Fruit fly (Drosophila melanogaster): Measurements from ENCODE around the gene CG12589.

DNA sequence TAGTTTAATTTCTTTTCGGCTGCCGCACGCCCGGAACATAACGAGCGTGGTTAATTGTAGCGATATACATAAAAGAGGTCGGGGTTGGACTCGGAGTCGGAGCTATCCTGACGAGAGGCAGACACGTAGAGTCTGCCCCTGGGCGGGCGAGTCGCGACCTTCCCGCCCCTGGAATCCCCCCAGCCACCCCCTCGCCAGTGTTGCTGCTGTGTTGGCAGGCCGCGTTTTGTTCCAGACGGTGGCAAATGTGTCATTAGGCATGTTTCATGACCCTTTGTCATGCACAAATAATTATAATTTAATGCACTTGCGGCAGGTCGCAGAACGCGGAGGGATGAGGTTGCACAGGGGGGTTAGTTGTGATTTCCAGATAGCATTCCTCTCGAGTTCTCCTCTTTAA, 33.4 kb downstream of the CG12589 start:
- TF ChIP-seq EcR (GFP tag; optimal IDR thresholded peaks at IDR 0.05) (no peak), CG8301 (tag; optimal IDR thresholded peaks at IDR 0.05) (no peak), D1 (tag; optimal IDR thresholded peaks at IDR 0.05) (no peak), CG9948 (tag; optimal IDR thresholded peaks at IDR 0.05) (no peak), Ets98B (GFP tag; IDR thresholded peaks at IDR 0.05) (no peak), rn (GFP tag; IDR thresholded peaks at IDR 0.05) (no peak), CG34367 (tag; optimal IDR thresholded peaks at IDR 0.05) (no peak), Snoo (tag; optimal IDR thresholded peaks at IDR 0.05) (no peak), Pif1B (GFP tag; optimal IDR thresholded peaks at IDR 0.05) (no peak), CG12605 (GFP tag; IDR thresholded peaks at IDR 0.05) (no peak)

All from whole organism, pupa.